Worm (Caenorhabditis elegans): Measurements from ENCODE around the gene F13E9.16.

DNA sequence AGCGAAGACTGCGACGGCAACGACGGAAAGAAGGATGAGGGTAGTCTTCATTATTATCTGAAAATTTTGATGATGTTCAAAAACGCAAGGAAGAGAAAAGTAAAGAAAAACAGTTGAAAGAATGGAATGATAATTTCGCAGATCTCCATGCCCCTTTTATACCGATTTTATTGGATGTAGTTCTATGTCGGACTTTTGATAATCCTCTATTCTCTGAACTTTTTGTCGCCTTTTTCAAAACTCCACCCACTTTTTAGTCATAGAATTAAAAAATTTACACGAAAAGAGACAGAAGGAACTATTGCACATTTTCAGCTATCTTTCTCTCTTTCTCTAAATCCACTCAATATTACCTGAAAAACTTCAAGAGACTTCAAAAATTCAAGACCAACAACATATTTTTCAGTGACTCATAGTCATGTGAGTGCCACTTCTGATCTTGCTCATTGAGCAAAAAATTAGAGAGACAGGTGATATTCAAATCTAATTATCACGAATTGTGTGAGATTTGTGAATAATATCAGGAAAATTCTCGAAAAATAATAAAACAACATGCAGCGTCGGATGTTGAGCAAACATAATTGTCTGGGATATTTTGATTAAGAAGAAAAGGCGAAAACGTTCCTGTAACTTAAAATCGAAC is 2.8 kb upstream of the F13E9.16 start, which contains the start of gene F13E9.15:
- TF ChIP-seq nhr-237 (tag; optimal IDR thresholded peaks at IDR 0.05) = no peak
- no peak for TF ChIP-seq hlh-11 (tag; optimal IDR thresholded peaks at IDR 0.05)
- TF ChIP-seq ztf-11 (tag; optimal IDR thresholded peaks at IDR 0.05) = no peak
- TF ChIP-seq tra-1 (GFP tag; IDR thresholded peaks at IDR 0.05) = no peak
- no peak for TF ChIP-seq lsy-2 (tag; optimal IDR thresholded peaks at IDR 0.05)
- no peak for TF ChIP-seq nhr-102 (tag; optimal IDR thresholded peaks at IDR 0.05)
- no peak for TF ChIP-seq unc-62 (GFP tag; optimal IDR thresholded peaks at IDR 0.05 in 1 of 2)
- no peak for TF ChIP-seq unc-62 (tag; optimal IDR thresholded peaks at IDR 0.05)
- TF ChIP-seq pha-4 (GFP tag; IDR thresholded peaks at IDR 0.05) = no peak
- no peak for TF ChIP-seq pha-4 (tag; optimal IDR thresholded peaks at IDR 0.05)
- TF ChIP-seq Y48G9A.11 (GFP tag; IDR thresholded peaks at IDR 0.05) = no peak
- no peak for TF ChIP-seq nhr-11 (tag; optimal IDR thresholded peaks at IDR 0.05)
- TF ChIP-seq hif-1 (tag; optimal IDR thresholded peaks at IDR 0.05) = no peak
